Worm (Caenorhabditis elegans): ENCODE measurements around the gene Y82E9BR.14.

ce11 chrIII:1413890-1414613, at the start of gene Y82E9BR.14:
- TF ChIP-seq dao-5 (tag; optimal IDR thresholded peaks at IDR 0.05) = no peak
- no peak for TF ChIP-seq him-1 (tag; optimal IDR thresholded peaks at IDR 0.05)
- TF ChIP-seq W03F9.2 (tag; optimal IDR thresholded peaks at IDR 0.05) = no peak

All from whole organism, L4/young adult.